Fruit fly (Drosophila melanogaster) whole organism, embryonic: Measurements from ENCODE around the gene CG13114.
A peak's percentile ranks its signal among the peaks of the same experiment; 100 is the strongest.

Experiments
- Antp ChIP-seq: fragments of 200-800 bp; sonication (Bioruptor generic); optimal IDR thresholded peaks from 3 replicates; lab custom pipeline; 2016; ENCODE audit warnings: missing biosample characterization, missing genetic modification characterization
- CG10366 ChIP-seq: fragments of 200-800 bp; sonication (Bioruptor generic); IDR thresholded peaks from 2 replicates; pipeline ENCODE4 v1.3.6; 2022; ENCODE audit warnings: missing biosample characterization, missing genetic modification characterization
- CG11085 ChIP-seq: fragments of 200-800 bp; sonication (Bioruptor generic); IDR thresholded peaks from 2 replicates; pipeline ENCODE4 v1.3.6; 2022; ENCODE audit warnings: missing biosample characterization, missing genetic modification characterization
- CG12659 ChIP-seq: fragments of 200-800 bp; sonication (Bioruptor generic); optimal IDR thresholded peaks from 3 replicates; lab custom pipeline; 2017; ENCODE audit warnings: mild to moderate bottlenecking, missing biosample characterization, missing genetic modification reagents, missing genetic modification characterization
- CG16815 ChIP-seq: fragments of 200-800 bp; sonication (Bioruptor generic); optimal IDR thresholded peaks from 3 replicates; lab custom pipeline; 2017; ENCODE audit warnings: missing biosample characterization, mild to moderate bottlenecking, missing genetic modification characterization
- CG17361 ChIP-seq: fragments of 200-800 bp; sonication (Bioruptor generic); IDR thresholded peaks from 3 replicates; pipeline ENCODE4 v1.3.6; 2022; ENCODE audit warnings: missing biosample characterization, missing genetic modification characterization
- CG18619 ChIP-seq: fragments of 200-800 bp; sonication (Bioruptor generic); optimal IDR thresholded peaks from 3 replicates; lab custom pipeline; 2017; ENCODE audit warnings: missing biosample characterization, mild to moderate bottlenecking, missing genetic modification characterization
- CG2129 ChIP-seq: fragments of 200-800 bp; sonication (Bioruptor generic); IDR thresholded peaks from 2 replicates; pipeline ENCODE4 v1.3.6; 2022; ENCODE audit warnings: missing biosample characterization, missing genetic modification characterization; ENCODE audit not compliant: partially characterized antibody
- CG30431 ChIP-seq: fragments of 200-800 bp; sonication (Bioruptor generic); optimal IDR thresholded peaks from 2 replicates; lab custom pipeline; 2017; ENCODE audit warnings: missing biosample characterization, missing genetic modification characterization
- CG33213 ChIP-seq: fragments of 200-800 bp; sonication (Bioruptor generic); optimal IDR thresholded peaks from 3 replicates; lab custom pipeline; 2016; ENCODE audit warnings: missing biosample characterization, missing genetic modification characterization
- CG3838 ChIP-seq: fragments of 200-800 bp; sonication (Bioruptor generic); optimal IDR thresholded peaks from 3 replicates; lab custom pipeline; 2016; ENCODE audit warnings: missing biosample characterization, missing genetic modification characterization
- CG4617 ChIP-seq: fragments of 200-800 bp; sonication (Bioruptor generic); optimal IDR thresholded peaks from 3 replicates; lab custom pipeline; 2016; ENCODE audit warnings: missing biosample characterization, missing genetic modification characterization, borderline replicate concordance
- CG6272 ChIP-seq: fragments of 200-800 bp; sonication (Bioruptor generic); IDR thresholded peaks from 2 replicates; pipeline ENCODE4 v1.3.6; 2022; ENCODE audit warnings: missing biosample characterization, missing genetic modification characterization
- CG7839 ChIP-seq: fragments of 200-800 bp; sonication (Bioruptor generic); optimal IDR thresholded peaks from 3 replicates; lab custom pipeline; 2018; ENCODE audit warnings: missing biosample characterization, mild to moderate bottlenecking, missing genetic modification characterization, moderate library complexity
- CG7987 ChIP-seq: fragments of 200-800 bp; sonication (Bioruptor generic); optimal IDR thresholded peaks from 2 replicates; lab custom pipeline; 2018; ENCODE audit warnings: missing biosample characterization, mild to moderate bottlenecking, missing genetic modification characterization, moderate library complexity
- CG8924 ChIP-seq: fragments of 200-800 bp; optimal IDR thresholded peaks from 3 replicates; lab custom pipeline; 2019; ENCODE audit warnings: missing biosample characterization, mild to moderate bottlenecking, missing genetic modification characterization, moderate library complexity
- CG9215 ChIP-seq: fragments of 200-800 bp; sonication (Bioruptor generic); IDR thresholded peaks from 2 replicates; pipeline ENCODE4 v1.3.6; 2022; ENCODE audit warnings: missing biosample characterization, missing genetic modification characterization
- Chrac-16 ChIP-seq: fragments of 200-800 bp; sonication (Bioruptor generic); optimal IDR thresholded peaks from 3 replicates; lab custom pipeline; 2016; ENCODE audit warnings: missing biosample characterization, missing genetic modification characterization
- CoRest ChIP-seq: fragments of 200-800 bp; sonication (Bioruptor generic); optimal IDR thresholded peaks from 3 replicates; lab custom pipeline; 2018; ENCODE audit warnings: missing biosample characterization, mild to moderate bottlenecking, missing genetic modification characterization, moderate library complexity
- Dip2 ChIP-seq: fragments of 200-800 bp; sonication (Bioruptor generic); IDR thresholded peaks from 2 replicates; pipeline ENCODE4 v1.3.6; 2022; ENCODE audit warnings: missing biosample characterization, missing genetic modification characterization
- Drgx ChIP-seq: fragments of 200-800 bp; sonication (Bioruptor generic); IDR thresholded peaks from 2 replicates; pipeline ENCODE4 v1.3.6; 2022; ENCODE audit warnings: missing biosample characterization, missing genetic modification characterization
- E2f1 ChIP-seq: fragments of 200-800 bp; sonication (Bioruptor generic); IDR thresholded peaks from 2 replicates; pipeline ENCODE4 v1.3.6; 2022; ENCODE audit warnings: missing biosample characterization, missing genetic modification characterization
- Fer3 ChIP-seq: fragments of 200-800 bp; sonication (Bioruptor generic); optimal IDR thresholded peaks from 2 replicates; lab custom pipeline; 2018; ENCODE audit warnings: missing biosample characterization, mild to moderate bottlenecking, missing genetic modification characterization, moderate library complexity
- HmgZ ChIP-seq: fragments of 200-800 bp; sonication (Bioruptor generic); optimal IDR thresholded peaks from 2 replicates; lab custom pipeline; 2018; ENCODE audit warnings: missing biosample characterization, mild to moderate bottlenecking, missing genetic modification characterization
- Lim3 ChIP-seq: fragments of 200-800 bp; sonication (Bioruptor generic); IDR thresholded peaks from 2 replicates; pipeline ENCODE4 v1.3.6; 2022; ENCODE audit warnings: missing biosample characterization, missing genetic modification characterization
- NC2α ChIP-seq: fragments of 200-800 bp; sonication (Bioruptor generic); optimal IDR thresholded peaks from 2 replicates; lab custom pipeline; 2016; ENCODE audit warnings: missing biosample characterization, missing genetic modification characterization
- Sox100B ChIP-seq: fragments of 200-800 bp; sonication (Bioruptor generic); optimal IDR thresholded peaks from 3 replicates; lab custom pipeline; 2018; ENCODE audit warnings: missing biosample characterization, mild to moderate bottlenecking, missing genetic modification characterization
- amos ChIP-seq: fragments of 200-800 bp; sonication (Bioruptor generic); IDR thresholded peaks from 2 replicates; pipeline ENCODE4 v1.3.6; 2022; ENCODE audit warnings: missing biosample characterization, missing genetic modification characterization; ENCODE audit not compliant: partially characterized antibody
- bsh ChIP-seq, 2 experiments: fragments of 200-800 bp; sonication (Bioruptor generic); optimal IDR thresholded peaks; 2 replicates each; lab custom pipeline; 2017 to 2018; ENCODE audit warnings: mild to moderate bottlenecking in 2 of 2, missing biosample characterization in 2 of 2, missing genetic modification characterization in 2 of 2, moderate library complexity in 1 of 2
- corto ChIP-seq: fragments of 200-800 bp; sonication (Bioruptor generic); optimal IDR thresholded peaks from 2 replicates; lab custom pipeline; 2016; ENCODE audit warnings: missing biosample characterization, mild to moderate bottlenecking, missing genetic modification characterization, moderate library complexity
- fu2 ChIP-seq: fragments of 200-800 bp; sonication (Bioruptor generic); optimal IDR thresholded peaks from 2 replicates; lab custom pipeline; 2016; ENCODE audit warnings: missing biosample characterization, missing genetic modification characterization
- gsb ChIP-seq: fragments of 200-800 bp; sonication (Bioruptor generic); IDR thresholded peaks from 2 replicates; pipeline ENCODE4 v1.3.6; 2022; ENCODE audit warnings: missing biosample characterization, missing genetic modification characterization
- kah ChIP-seq: fragments of 200-800 bp; sonication (Bioruptor generic); optimal IDR thresholded peaks from 2 replicates; lab custom pipeline; 2018; ENCODE audit warnings: missing biosample characterization, mild to moderate bottlenecking, missing genetic modification characterization
- luna ChIP-seq: fragments of 200-800 bp; sonication (Bioruptor generic); optimal IDR thresholded peaks from 2 replicates; lab custom pipeline; 2016; ENCODE audit warnings: missing biosample characterization, missing genetic modification characterization
- nau ChIP-seq: fragments of 200-800 bp; sonication (Bioruptor generic); optimal IDR thresholded peaks from 3 replicates; lab custom pipeline; 2017; ENCODE audit warnings: missing biosample characterization, mild to moderate bottlenecking, missing genetic modification characterization, missing genetic modification reagents
- nerfin-1 ChIP-seq: fragments of 200-800 bp; sonication (Bioruptor generic); optimal IDR thresholded peaks from 3 replicates; lab custom pipeline; 2019; ENCODE audit warnings: missing biosample characterization, mild to moderate bottlenecking, missing genetic modification characterization, moderate library complexity
- nom ChIP-seq: fragments of 200-800 bp; sonication (Bioruptor generic); optimal IDR thresholded peaks from 2 replicates; lab custom pipeline; 2017; ENCODE audit warnings: missing biosample characterization, missing genetic modification characterization, mild to moderate bottlenecking, moderate library complexity, missing genetic modification reagents
- oc ChIP-seq: fragments of 200-800 bp; sonication (Bioruptor generic); optimal IDR thresholded peaks from 2 replicates; lab custom pipeline; 2018; ENCODE audit warnings: missing biosample characterization, mild to moderate bottlenecking, missing genetic modification characterization, moderate library complexity
- onecut ChIP-seq: fragments of 200-800 bp; sonication (Bioruptor generic); IDR thresholded peaks from 2 replicates; pipeline ENCODE4 v1.3.6; 2022; ENCODE audit warnings: missing biosample characterization, missing genetic modification characterization
- otp ChIP-seq: fragments of 200-800 bp; sonication (Bioruptor generic); IDR thresholded peaks from 3 replicates; pipeline ENCODE4, ENCODE4 v1.3.6; 2022; ENCODE audit warnings: missing biosample characterization, missing genetic modification characterization
- p53 ChIP-seq: fragments of 200-800 bp; sonication (Bioruptor generic); optimal IDR thresholded peaks from 2 replicates; lab custom pipeline; 2016; ENCODE audit warnings: missing biosample characterization, missing genetic modification characterization
- peb ChIP-seq: fragments of 200-800 bp; sonication (Bioruptor generic); IDR thresholded peaks from 2 replicates; pipeline ENCODE4 v1.3.6; 2022; ENCODE audit warnings: missing biosample characterization, missing genetic modification characterization
- pnt ChIP-seq: fragments of 200-800 bp; sonication (Bioruptor generic); optimal IDR thresholded peaks from 3 replicates; lab custom pipeline; 2016; ENCODE audit warnings: missing biosample characterization, missing genetic modification characterization
- pum ChIP-seq: fragments of 200-800 bp; sonication (Bioruptor generic); optimal IDR thresholded peaks from 2 replicates; lab custom pipeline; 2016; ENCODE audit warnings: missing biosample characterization, missing genetic modification characterization
- ranshi ChIP-seq: fragments of 200-800 bp; sonication (Bioruptor generic); IDR thresholded peaks from 2 replicates; pipeline ENCODE4 v1.3.6; 2022; ENCODE audit warnings: missing biosample characterization, missing genetic modification characterization
- shn ChIP-seq: fragments of 200-800 bp; sonication (Bioruptor generic); optimal IDR thresholded peaks from 3 replicates; lab custom pipeline; 2016; ENCODE audit warnings: missing biosample characterization, missing genetic modification characterization
- slbo ChIP-seq: fragments of 200-800 bp; sonication (Bioruptor generic); IDR thresholded peaks from 2 replicates; pipeline ENCODE4 v1.3.6; 2022; ENCODE audit warnings: missing biosample characterization, missing genetic modification characterization
- sug ChIP-seq: fragments of 200-800 bp; optimal IDR thresholded peaks from 2 replicates; lab custom pipeline; 2019; ENCODE audit warnings: missing biosample characterization, mild to moderate bottlenecking, missing genetic modification characterization, moderate library complexity
- tap ChIP-seq: fragments of 200-800 bp; optimal IDR thresholded peaks from 3 replicates; lab custom pipeline; 2019; ENCODE audit warnings: missing biosample characterization, mild to moderate bottlenecking, missing genetic modification characterization, moderate library complexity
- toy ChIP-seq: fragments of 200-800 bp; sonication (Bioruptor generic); IDR thresholded peaks from 2 replicates; pipeline ENCODE4 v1.3.6; 2022; ENCODE audit warnings: missing biosample characterization, missing genetic modification characterization
- vnd ChIP-seq: fragments of 200-800 bp; sonication (Bioruptor generic); IDR thresholded peaks from 3 replicates; pipeline ENCODE4 v1.3.6; 2022; ENCODE audit warnings: missing biosample characterization, missing genetic modification characterization; ENCODE audit not compliant: partially characterized antibody

The CG13114 gene

dm6 chr2L:9567398-9567856 is 21.8 kb downstream of the CG13114 start (continued):
- TF ChIP-seq nom (peak; percentile 78), CoRest (peak; percentile 93), CG12659 (GFP tag; lab: Kevin White, UChicago) (peak; percentile 99), CG33213 (peak; percentile 99), pnt (GFP tag; lab: Kevin White, UChicago) (peak; percentile 37), Fer3 (tag; lab: Kevin White, UChicago) (peak; percentile 99), bsh (GFP tag; optimal IDR thresholded peaks at IDR 0.05; lab: Kevin White, UChicago) (peak; percentile 62 to 96), CG2129 (no peak), corto (peak; percentile 86), shn (peak; percentile 91), p53 (peak; percentile 95), vnd (GFP tag; lab: Robert Waterston, UW) (no peak), Drgx (GFP tag; lab: Robert Waterston, UW) (peak; percentile 83), CG6272 (peak; percentile 74), slbo (GFP tag; lab: Robert Waterston, UW) (peak; percentile 88), E2f1 (peak; percentile 95), HmgZ (tag; lab: Kevin White, UChicago) (peak; percentile 98), fu2 (GFP tag; lab: Kevin White, UChicago) (peak; percentile 84), nau (peak; percentile 100), gsb (GFP tag; lab: Robert Waterston, UW) (peak; percentile 93), kah (GFP tag; lab: Kevin White, UChicago) (peak; percentile 97), CG4617 (GFP tag; lab: Kevin White, UChicago) (peak; percentile 88), CG9215 (GFP tag; lab: Robert Waterston, UW) (peak; percentile 65), amos (GFP tag; lab: Robert Waterston, UW) (no peak), NC2α (peak; percentile 94), luna (peak; percentile 95), CG8924 (peak; percentile 94), oc (tag; lab: Kevin White, UChicago) (peak; percentile 98), tap (tag; lab: Kevin White, UChicago) (peak; percentile 94), otp (GFP tag; lab: Robert Waterston, UW) (peak; percentile 99), sug (tag; lab: Kevin White, UChicago) (peak; percentile 97), toy (peak; percentile 85), pum (GFP tag; lab: Kevin White, UChicago) (peak; percentile 73), Sox100B (GFP tag; lab: Kevin White, UChicago) (peak; percentile 98), ranshi (peak; percentile 96), peb (GFP tag; lab: Robert Waterston, UW) (peak; percentile 86)

DNA sequence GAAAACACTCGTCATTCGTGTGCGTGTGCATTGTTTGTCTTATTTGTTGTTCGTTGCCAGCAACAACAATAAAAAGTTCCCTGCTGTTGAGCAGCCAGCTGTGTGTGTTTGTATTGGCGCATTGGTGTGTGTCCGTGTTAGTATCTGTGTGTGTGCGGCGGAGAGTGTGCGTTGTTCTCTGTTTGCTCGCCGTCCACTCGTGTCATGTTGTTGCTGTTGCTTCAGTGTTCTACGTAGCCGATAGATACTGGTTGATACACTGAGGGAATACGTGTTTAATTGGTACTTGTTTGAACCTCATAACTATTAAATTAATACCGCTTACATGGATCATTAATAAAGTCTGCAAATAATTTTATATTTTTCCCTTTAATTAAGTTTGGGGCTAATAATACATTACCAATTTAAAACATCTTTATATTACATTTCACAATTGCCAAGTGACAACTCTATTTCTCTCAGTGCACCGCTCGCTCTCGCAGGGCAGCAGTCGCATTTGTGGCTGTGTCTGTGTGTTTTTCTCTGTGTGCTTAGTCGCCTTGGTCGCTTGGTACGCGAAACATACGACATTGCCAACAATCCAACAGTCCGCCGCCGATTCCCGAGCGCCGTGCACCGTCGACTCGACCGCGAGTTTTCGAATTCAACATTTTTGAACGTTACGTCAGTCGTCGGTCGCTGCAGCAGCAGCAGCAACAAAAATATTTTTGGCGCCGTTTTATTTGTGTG is 22.9 kb downstream of the CG13114 start, which contains the start of gene brwl:
TSS of gene brwl (plus strand) at position 531 of the 729 bp plus-strand sequence.
- TF ChIP-seq CG18619 (GFP tag; lab: Kevin White, UChicago) (peak; percentile 98), Chrac-16 (GFP tag; lab: Kevin White, UChicago) (peak; percentile 99), CG11085 (peak; percentile 95), nerfin-1 (tag; lab: Kevin White, UChicago) (peak; percentile 97), fu2 (GFP tag; lab: Kevin White, UChicago) (peak; percentile 96), Lim3 (GFP tag; lab: Robert Waterston, UW) (peak; percentile 92), Dip2 (GFP tag; lab: Robert Waterston, UW) (peak; percentile 77), onecut (GFP tag; lab: Robert Waterston, UW) (peak; percentile 94), CG3838 (peak; percentile 100), CG10366 (GFP tag; lab: Robert Waterston, UW) (peak; percentile 98), CG16815 (GFP tag; lab: Kevin White, UChicago) (peak; percentile 99), Antp (GFP tag; lab: Kevin White, UChicago) (peak; percentile 97), CG17361 (peak; percentile 99), CG30431 (GFP tag; lab: Kevin White, UChicago) (peak; percentile 98), Fer3 (tag; lab: Kevin White, UChicago) (peak; percentile 98), CG7839 (peak; percentile 99), CG7987 (GFP tag; lab: Kevin White, UChicago) (peak; percentile 94)
